Fruit fly (Drosophila melanogaster): Measurements from ENCODE around the gene RnrL.
A peak's percentile ranks its signal among the peaks of the same experiment; 100 is the strongest.

Gene RnrL

DNA sequence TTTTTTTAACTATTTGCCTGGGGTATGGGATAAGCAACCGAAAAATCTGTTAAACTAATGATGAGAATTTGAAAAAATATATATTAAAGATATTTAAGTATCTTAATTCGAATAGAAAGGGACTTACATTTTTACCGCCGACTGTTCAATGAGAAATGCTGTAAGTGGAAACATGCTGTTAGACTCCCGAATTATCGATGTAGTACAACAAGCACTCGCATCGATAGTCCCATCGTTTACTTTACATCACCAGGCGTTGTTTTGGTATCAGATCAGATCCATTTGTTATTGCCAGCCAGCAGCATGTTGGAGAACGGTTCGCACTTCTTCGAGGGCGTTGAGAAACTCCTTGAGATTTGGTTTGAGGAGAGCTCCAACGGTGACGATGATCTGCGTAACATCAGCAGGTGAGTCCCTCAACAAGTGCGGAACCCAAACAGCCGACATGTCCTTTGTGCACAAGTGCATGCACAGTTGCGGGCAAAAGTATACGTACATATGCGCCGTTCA, 11.5 kb upstream of the RnrL start, which contains the start of gene SamDC (continued):
- TF ChIP-seq D19A (tag; optimal IDR thresholded peaks at IDR 0.05) (peak; percentile 55), Hand (GFP tag; optimal IDR thresholded peaks at IDR 0.05) (no peak), salm (tag; optimal IDR thresholded peaks at IDR 0.05) (peak; percentile 14), mam (GFP tag; optimal IDR thresholded peaks at IDR 0.05) (peak; percentile 54), run (tag; optimal IDR thresholded peaks at IDR 0.05) (no peak), CG15479 (GFP tag; optimal IDR thresholded peaks at IDR 0.05) (no peak), dysf (GFP tag; IDR thresholded peaks at IDR 0.05) (peak; percentile 59; the same call in 1 of the 3 replicates), ash1 (GFP tag; optimal IDR thresholded peaks at IDR 0.05) (peak; percentile 16), CG10654 (GFP tag; optimal IDR thresholded peaks at IDR 0.05) (peak; percentile 14), chn (GFP tag; optimal IDR thresholded peaks at IDR 0.05) (peak; percentile 10), Usf (GFP tag; optimal IDR thresholded peaks at IDR 0.05) (no peak), sr (GFP tag; IDR thresholded peaks at IDR 0.05) (no peak), CG1603 (tag; optimal IDR thresholded peaks at IDR 0.05) (peak; percentile 79), mld (GFP tag; IDR thresholded peaks at IDR 0.05; ENCODE audit: partially characterized antibody) (peak; percentile 85), wdn (GFP tag; IDR thresholded peaks at IDR 0.05) (no peak), Opbp (GFP tag; IDR thresholded peaks at IDR 0.05; ENCODE audit: partially characterized antibody) (peak; percentile 83), lola (GFP tag; optimal IDR thresholded peaks at IDR 0.05) (peak in 2 of 3 experiments; percentile 24 to 98), Ptx1 (GFP tag; IDR thresholded peaks at IDR 0.05) (peak; percentile 44), tgo (GFP tag; IDR thresholded peaks at IDR 0.05) (no peak; the same call in 1 of the 3 replicates), CG6689 (GFP tag; IDR thresholded peaks at IDR 0.05) (0 out of 2 replicates have a peak, but pooled peaks have one; percentile 24), CG2199 (GFP tag; IDR thresholded peaks at IDR 0.05) (peak; percentile 67; the same call in 2 of the 3 replicates), Hr78 (GFP tag; optimal IDR thresholded peaks at IDR 0.05) (peak in 1 of 2 experiments; percentile 67), zen2 (GFP tag; IDR thresholded peaks at IDR 0.05; ENCODE audit: partially characterized antibody) (no peak; the same call in 2 of the 3 replicates), pho (GFP tag; optimal IDR thresholded peaks at IDR 0.05) (peak; percentile 46), CG12942 (GFP tag; optimal IDR thresholded peaks at IDR 0.05) (peak; percentile 4), CG17829 (tag; optimal IDR thresholded peaks at IDR 0.05) (peak; percentile 37), Dfd (GFP tag; optimal IDR thresholded peaks at IDR 0.05) (peak in 1 of 2 experiments; percentile 77), H15 (GFP tag; IDR thresholded peaks at IDR 0.05) (no peak), CG13123 (GFP tag; optimal IDR thresholded peaks at IDR 0.05) (peak; percentile 12), cas (GFP tag; IDR thresholded peaks at IDR 0.05) (0 out of 2 replicates have a peak, but pooled peaks have one; percentile 13), fru (optimal IDR thresholded peaks at IDR 0.05) (no peak), jigr1 (GFP tag; IDR thresholded peaks at IDR 0.05) (no peak; the same call in 2 of the 3 replicates), en (GFP tag; optimal IDR thresholded peaks at IDR 0.05) (no peak), sna (GFP tag; IDR thresholded peaks at IDR 0.05; ENCODE audit: partially characterized antibody) (peak; percentile 63), Sry-δ (GFP tag; optimal IDR thresholded peaks at IDR 0.05) (peak; percentile 92), dimm (GFP tag; IDR thresholded peaks at IDR 0.05) (no peak), stwl (tag; optimal IDR thresholded peaks at IDR 0.05) (peak; percentile 78), CG11560 (tag; IDR thresholded peaks at IDR 0.05) (no peak), Doc3 (GFP tag; IDR thresholded peaks at IDR 0.05; ENCODE audit: partially characterized antibody) (peak; percentile 68), CG11723 (GFP tag; optimal IDR thresholded peaks at IDR 0.05) (peak; percentile 1), HLHmδ (GFP tag; optimal IDR thresholded peaks at IDR 0.05) (peak; percentile 46), CoRest (tag; optimal IDR thresholded peaks at IDR 0.05) (peak; percentile 66), CG12155 (GFP tag; optimal IDR thresholded peaks at IDR 0.05) (peak; percentile 27), Pdp1 (GFP tag; optimal IDR thresholded peaks at IDR 0.05) (peak; percentile 2 to 82), CG15514 (GFP tag; optimal IDR thresholded peaks at IDR 0.05) (peak; percentile 80), vnd (GFP tag; IDR thresholded peaks at IDR 0.05; ENCODE audit: partially characterized antibody) (peak; percentile 59; the same call in 2 of the 3 replicates), fd102C (GFP tag; optimal IDR thresholded peaks at IDR 0.05) (no peak), Antp (GFP tag; optimal IDR thresholded peaks at IDR 0.05) (peak; percentile 43), ato (GFP tag; IDR thresholded peaks at IDR 0.05; ENCODE audit: partially characterized antibody) (peak; percentile 79)

Measured in whole organism, embryonic.